Fruit fly (Drosophila melanogaster) whole organism, embryonic: ENCODE results near the gene bark.

Source experiments
- Atf3 ChIP-seq: fragments of 200-800 bp; sonication (Bioruptor generic); optimal IDR thresholded peaks from 3 replicates; lab custom pipeline; 2016; ENCODE audit warnings: missing biosample characterization, missing genetic modification characterization
- Atf6 ChIP-seq: fragments of 200-800 bp; sonication (Bioruptor generic); IDR thresholded peaks from 2 replicates; pipeline ENCODE4 v1.3.6; 2022; ENCODE audit warnings: missing biosample characterization, missing genetic modification characterization
- CG10321 ChIP-seq: fragments of 200-800 bp; sonication (Bioruptor generic); IDR thresholded peaks from 2 replicates; pipeline ENCODE4 v1.3.6; 2022; ENCODE audit warnings: missing biosample characterization, missing genetic modification characterization
- CG10959 ChIP-seq: fragments of 200-800 bp; sonication (Bioruptor generic); IDR thresholded peaks from 2 replicates; pipeline ENCODE4 v1.3.6; 2022; ENCODE audit warnings: missing biosample characterization, missing genetic modification characterization
- CG14710 ChIP-seq: fragments of 200-800 bp; sonication (Bioruptor generic); optimal IDR thresholded peaks from 3 replicates; lab custom pipeline; 2019; ENCODE audit warnings: missing biosample characterization, mild to moderate bottlenecking, missing genetic modification characterization, moderate library complexity
- CG15011 ChIP-seq: fragments of 200-800 bp; sonication (Bioruptor generic); optimal IDR thresholded peaks from 3 replicates; lab custom pipeline; 2018; ENCODE audit warnings: missing biosample characterization, mild to moderate bottlenecking, missing genetic modification characterization
- CG17802 ChIP-seq: fragments of 200-800 bp; sonication (Bioruptor generic); optimal IDR thresholded peaks from 2 replicates; lab custom pipeline; 2018; ENCODE audit warnings: missing biosample characterization, mild to moderate bottlenecking, missing genetic modification characterization, moderate library complexity
- CG1832 ChIP-seq: fragments of 200-800 bp; sonication (Bioruptor generic); optimal IDR thresholded peaks from 2 replicates; lab custom pipeline; 2017; ENCODE audit warnings: missing biosample characterization, mild to moderate bottlenecking, missing genetic modification characterization, inconsistent platforms
- CG18476 ChIP-seq: fragments of 200-800 bp; sonication (Bioruptor generic); optimal IDR thresholded peaks from 2 replicates; lab custom pipeline; 2016; ENCODE audit warnings: missing biosample characterization, mild to moderate bottlenecking, missing genetic modification characterization
- CG2678 ChIP-seq: fragments of 200-800 bp; sonication (Bioruptor generic); optimal IDR thresholded peaks from 3 replicates; lab custom pipeline; 2019; ENCODE audit warnings: missing biosample characterization, mild to moderate bottlenecking, missing genetic modification characterization, moderate library complexity
- CG31388 ChIP-seq: fragments of 200-800 bp; sonication (Bioruptor generic); optimal IDR thresholded peaks from 2 replicates; lab custom pipeline; 2016; ENCODE audit warnings: missing biosample characterization, missing genetic modification characterization
- CG32532 ChIP-seq: fragments of 200-800 bp; sonication (Bioruptor generic); IDR thresholded peaks from 2 replicates; pipeline ENCODE4 v1.3.6; 2022; ENCODE audit warnings: missing biosample characterization, missing genetic modification characterization
- CG32772 ChIP-seq: fragments of 200-800 bp; sonication (Bioruptor generic); IDR thresholded peaks from 2 replicates; pipeline ENCODE4 v1.3.6; 2022; ENCODE audit warnings: missing biosample characterization, missing genetic modification characterization
- CG4404 ChIP-seq: fragments of 200-800 bp; sonication (Bioruptor generic); IDR thresholded peaks from 2 replicates; pipeline ENCODE4 v1.3.6; 2022; ENCODE audit warnings: missing biosample characterization, missing genetic modification characterization
- CG7928 ChIP-seq: fragments of 200-800 bp; sonication (Bioruptor generic); optimal IDR thresholded peaks from 2 replicates; lab custom pipeline; 2017; ENCODE audit warnings: missing biosample characterization, mild to moderate bottlenecking, missing genetic modification characterization
- CG8290 ChIP-seq, 3 experiments: fragments of 200-800 bp; sonication (Bioruptor generic); optimal IDR thresholded peaks; 2 replicates each; lab custom pipeline; 2016 to 2019; ENCODE audit warnings: missing biosample characterization in 3 of 3, missing genetic modification characterization in 3 of 3, mild to moderate bottlenecking in 2 of 3, moderate library complexity in 1 of 3
- D ChIP-seq, 2 experiments: fragments of 200-800 bp in 1 of 2; fragments of >200 bp in 1 of 2; sonication (Bioruptor generic) in 1 of 2; optimal IDR thresholded peaks; 2 replicates in 1 of 2; 3 replicates in 1 of 2; lab custom pipeline; 2017; ENCODE audit warnings: mild to moderate bottlenecking in 1 of 2, missing biosample characterization in 1 of 2, missing genetic modification characterization in 1 of 2, missing genetic modification reagents in 1 of 2
- Dip2 ChIP-seq: fragments of 200-800 bp; sonication (Bioruptor generic); IDR thresholded peaks from 2 replicates; pipeline ENCODE4 v1.3.6; 2022; ENCODE audit warnings: missing biosample characterization, missing genetic modification characterization
- HLH3B ChIP-seq: fragments of 200-800 bp; sonication (Bioruptor generic); IDR thresholded peaks from 2 replicates; pipeline ENCODE4 v1.3.6; 2022; ENCODE audit warnings: missing biosample characterization, missing genetic modification characterization
- HmgZ ChIP-seq: fragments of 200-800 bp; sonication (Bioruptor generic); optimal IDR thresholded peaks from 2 replicates; lab custom pipeline; 2018; ENCODE audit warnings: missing biosample characterization, mild to moderate bottlenecking, missing genetic modification characterization
- Max ChIP-seq: fragments of 200-800 bp; sonication (Bioruptor generic); optimal IDR thresholded peaks from 2 replicates; lab custom pipeline; 2016; ENCODE audit warnings: missing biosample characterization, mild to moderate bottlenecking, missing genetic modification characterization
- Med ChIP-seq: fragments of 200-800 bp; sonication (Bioruptor generic); peaks from one replicate; lab custom pipeline; 2016; ENCODE audit warnings: missing biosample characterization, missing genetic modification characterization, mild to moderate bottlenecking, inconsistent platforms, moderate library complexity
- Myb ChIP-seq: fragments of 200-800 bp; sonication (Bioruptor generic); optimal IDR thresholded peaks from 2 replicates; lab custom pipeline; 2016; ENCODE audit warnings: missing biosample characterization, missing genetic modification characterization
- Neu2 ChIP-seq: fragments of 200-800 bp; sonication (Bioruptor generic); optimal IDR thresholded peaks from 3 replicates; lab custom pipeline; 2016; ENCODE audit warnings: missing biosample characterization, missing genetic modification characterization, borderline replicate concordance
- Sry-β ChIP-seq: fragments of 200-800 bp; sonication (Bioruptor generic); optimal IDR thresholded peaks from 2 replicates; lab custom pipeline; 2018; ENCODE audit warnings: missing biosample characterization, mild to moderate bottlenecking, missing genetic modification characterization, moderate library complexity
- Taf1 ChIP-seq: fragments of 200-800 bp; sonication (Bioruptor generic); IDR thresholded peaks from 2 replicates; pipeline ENCODE4 v1.3.6; 2022; ENCODE audit warnings: missing biosample characterization, missing genetic modification characterization
- Trl ChIP-seq, 3 experiments: fragments of >200 bp in 2 of 3; fragments of 200-800 bp in 1 of 3; sonication (Bioruptor generic) in 1 of 3; optimal IDR thresholded peaks; 2 replicates in 1 of 3; 3 replicates in 2 of 3; lab custom pipeline; 2016 to 2017; ENCODE audit warnings: missing biosample characterization in 1 of 3, missing genetic modification characterization in 1 of 3
- Vsx1 ChIP-seq: fragments of 200-800 bp; sonication (Bioruptor generic); optimal IDR thresholded peaks from 2 replicates; lab custom pipeline; 2017; ENCODE audit warnings: missing biosample characterization, mild to moderate bottlenecking, missing genetic modification characterization, missing genetic modification reagents
- abd-A ChIP-seq: fragments of 200-800 bp; sonication (Bioruptor generic); optimal IDR thresholded peaks from 3 replicates; lab custom pipeline; 2019; ENCODE audit warnings: missing biosample characterization, mild to moderate bottlenecking, missing genetic modification characterization, moderate library complexity
- bcd ChIP-seq: fragments of 200-800 bp; sonication (Bioruptor generic); optimal IDR thresholded peaks from 2 replicates; lab custom pipeline; 2017; ENCODE audit warnings: missing biosample characterization, mild to moderate bottlenecking, missing genetic modification characterization
- bowl ChIP-seq: fragments of 200-800 bp; sonication (Bioruptor generic); IDR thresholded peaks from 2 replicates; pipeline ENCODE4 v1.3.6; 2022; ENCODE audit warnings: missing biosample characterization, missing genetic modification characterization
- corto ChIP-seq: fragments of 200-800 bp; sonication (Bioruptor generic); optimal IDR thresholded peaks from 2 replicates; lab custom pipeline; 2016; ENCODE audit warnings: missing biosample characterization, mild to moderate bottlenecking, missing genetic modification characterization, moderate library complexity
- croc ChIP-seq: fragments of 200-800 bp; sonication (Bioruptor generic); conservative IDR thresholded peaks from 3 replicates; pipeline ENCODE4 v1.3.6; 2022; ENCODE audit warnings: missing biosample characterization, missing genetic modification characterization
- cwo ChIP-seq: fragments of 200-800 bp; sonication (Bioruptor generic); optimal IDR thresholded peaks from 3 replicates; lab custom pipeline; 2017; ENCODE audit warnings: missing biosample characterization, missing genetic modification characterization, mild to moderate bottlenecking, moderate library complexity, missing genetic modification reagents
- dm ChIP-seq: fragments of 200-800 bp; sonication (Bioruptor generic); optimal IDR thresholded peaks from 3 replicates; lab custom pipeline; 2016; ENCODE audit warnings: missing biosample characterization, missing genetic modification characterization
- gcm2 ChIP-seq: fragments of 200-800 bp; sonication (Bioruptor generic); optimal IDR thresholded peaks from 2 replicates; lab custom pipeline; 2016; ENCODE audit warnings: missing biosample characterization, missing genetic modification characterization
- her ChIP-seq: fragments of 200-800 bp; sonication (Bioruptor generic); optimal IDR thresholded peaks from 2 replicates; lab custom pipeline; 2016; ENCODE audit warnings: missing biosample characterization, missing genetic modification characterization
- kay ChIP-seq: fragments of 200-800 bp; sonication (Bioruptor generic); optimal IDR thresholded peaks from 2 replicates; lab custom pipeline; 2016; ENCODE audit warnings: missing biosample characterization, missing genetic modification characterization
- lmd ChIP-seq: fragments of 200-800 bp; sonication (Bioruptor generic); IDR thresholded peaks from 2 replicates; pipeline ENCODE4 v1.3.6; 2022; ENCODE audit warnings: missing biosample characterization, missing genetic modification characterization
- lola ChIP-seq, 3 experiments: fragments of >200 bp in 2 of 3; fragments of 200-800 bp in 1 of 3; sonication (Bioruptor generic) in 1 of 3; optimal IDR thresholded peaks; 2 replicates each; lab custom pipeline; 2017 to 2019; ENCODE audit warnings: missing biosample characterization in 3 of 3, missing genetic modification characterization in 3 of 3, mild to moderate bottlenecking in 1 of 3, moderate library complexity in 1 of 3
- nerfin-2 ChIP-seq: fragments of 200-800 bp; sonication (Bioruptor generic); IDR thresholded peaks from 2 replicates; pipeline ENCODE4 v1.3.6; 2022; ENCODE audit warnings: missing biosample characterization, missing genetic modification characterization; ENCODE audit not compliant: partially characterized antibody
- pum ChIP-seq: fragments of 200-800 bp; sonication (Bioruptor generic); optimal IDR thresholded peaks from 2 replicates; lab custom pipeline; 2016; ENCODE audit warnings: missing biosample characterization, missing genetic modification characterization
- pzg ChIP-seq: fragments of 200-800 bp; sonication (Bioruptor generic); optimal IDR thresholded peaks from 3 replicates; lab custom pipeline; 2018; ENCODE audit warnings: missing biosample characterization, mild to moderate bottlenecking, missing genetic modification characterization, moderate library complexity
- sna ChIP-seq: fragments of 200-800 bp; sonication (Bioruptor generic); IDR thresholded peaks from 2 replicates; pipeline ENCODE4 v1.3.6; 2022; ENCODE audit warnings: missing biosample characterization, missing genetic modification characterization; ENCODE audit not compliant: partially characterized antibody
- sqz ChIP-seq: fragments of 200-800 bp; sonication (Bioruptor generic); optimal IDR thresholded peaks from 3 replicates; lab custom pipeline; 2018; ENCODE audit warnings: missing biosample characterization, mild to moderate bottlenecking, missing genetic modification characterization
- zen ChIP-seq: fragments of 200-800 bp; sonication (Bioruptor generic); optimal IDR thresholded peaks from 3 replicates; lab custom pipeline; 2018; ENCODE audit warnings: missing biosample characterization, mild to moderate bottlenecking, missing genetic modification characterization, moderate library complexity
- zfh2 ChIP-seq: fragments of 200-800 bp; sonication (Bioruptor generic); optimal IDR thresholded peaks from 2 replicates; lab custom pipeline; 2016; ENCODE audit warnings: missing biosample characterization, missing genetic modification characterization

The bark gene

dm6 chr2L:3789290-3790067 is 2.5 kb downstream of the bark start (continued):
- TF ChIP-seq HLH3B (GFP tag; lab: Robert Waterston, UW), result peak; percentile 91
- TF ChIP-seq CG1832, result peak; percentile 53
- peak; percentile 69 for TF ChIP-seq bcd
- peak; percentile 89 for TF ChIP-seq CG2678 (tag; lab: Kevin White, UChicago)
- peak; percentile 89 for TF ChIP-seq CG14710
- peak; percentile 42; the same call in 1 of the 2 replicates for TF ChIP-seq CG10959 (GFP tag; lab: Robert Waterston, UW)
- peak; percentile 59 for TF ChIP-seq CG17802 (tag; lab: Kevin White, UChicago)
- TF ChIP-seq Max (GFP tag; lab: Kevin White, UChicago), result no peak
- TF ChIP-seq Myb, result no peak
- no peak for TF ChIP-seq nerfin-2 (GFP tag; lab: Robert Waterston, UW)
- peak; percentile 13 for TF ChIP-seq CG31388 (GFP tag; lab: Kevin White, UChicago)
- TF ChIP-seq CG4404 (GFP tag; lab: Robert Waterston, UW), result peak; percentile 38; the same call in 1 of the 2 replicates
- no peak for TF ChIP-seq Dip2 (GFP tag; lab: Robert Waterston, UW)
- no peak for TF ChIP-seq corto
- no peak for TF ChIP-seq sna
- TF ChIP-seq CG32532 (GFP tag; lab: Robert Waterston, UW), result peak; percentile 65
- no peak for TF ChIP-seq pzg (GFP tag; lab: Kevin White, UChicago)
- peak; percentile 79 for TF ChIP-seq lmd (GFP tag; lab: Robert Waterston, UW)
- peak; percentile 88 for TF ChIP-seq CG32772 (GFP tag; lab: Robert Waterston, UW)
- no peak for TF ChIP-seq CG10321 (GFP tag; lab: Robert Waterston, UW)
- peak; percentile 80 for TF ChIP-seq CG8290 (GFP tag; optimal IDR thresholded peaks at IDR 0.05; lab: Kevin White, UChicago)
- TF ChIP-seq CG8290 (tag; optimal IDR thresholded peaks at IDR 0.05; lab: Kevin White, UChicago), result no peak
- TF ChIP-seq lola (GFP tag; optimal IDR thresholded peaks at IDR 0.05; lab: Kevin White, UChicago), result peak in 1 of 3 experiments; percentile 80
- peak; percentile 18 for TF ChIP-seq kay
- TF ChIP-seq CG7928 (GFP tag; lab: Kevin White, UChicago), result no peak
- TF ChIP-seq zfh2 (GFP tag; lab: Kevin White, UChicago), result no peak
- TF ChIP-seq D (optimal IDR thresholded peaks at IDR 0.05; lab: Kevin White, UChicago), result no peak
- TF ChIP-seq D (GFP tag; optimal IDR thresholded peaks at IDR 0.05; lab: Kevin White, UChicago), result peak; percentile 84
- TF ChIP-seq Med, result peak; percentile 49
- TF ChIP-seq CG15011 (GFP tag; lab: Kevin White, UChicago), result no peak
- TF ChIP-seq Atf3 (GFP tag; lab: Kevin White, UChicago), result no peak
- TF ChIP-seq sqz (GFP tag; lab: Kevin White, UChicago), result peak; percentile 51
- peak; percentile 53 for TF ChIP-seq abd-A (tag; lab: Kevin White, UChicago)
- peak; percentile 38; the same call in 1 of the 2 replicates for TF ChIP-seq Atf6 (GFP tag; lab: Robert Waterston, UW)
- TF ChIP-seq Sry-β, result peak; percentile 43
- TF ChIP-seq Trl (optimal IDR thresholded peaks at IDR 0.05; lab: Kevin White, UChicago), result peak; percentile 49 to 76
- TF ChIP-seq Trl (GFP tag; optimal IDR thresholded peaks at IDR 0.05; lab: Kevin White, UChicago), result peak; percentile 8
- peak; percentile 14 for TF ChIP-seq gcm2 (GFP tag; lab: Kevin White, UChicago)
- no peak for TF ChIP-seq Neu2
- TF ChIP-seq CG18476 (GFP tag; lab: Kevin White, UChicago), result no peak
- peak; percentile 75 for TF ChIP-seq bowl (GFP tag; lab: Robert Waterston, UW)
- no peak for TF ChIP-seq HmgZ (tag; lab: Kevin White, UChicago)
- peak; percentile 66 for TF ChIP-seq zen
- no peak for TF ChIP-seq dm
- TF ChIP-seq pum (GFP tag; lab: Kevin White, UChicago), result no peak
- peak; percentile 57 for TF ChIP-seq Vsx1 (GFP tag; lab: Kevin White, UChicago)
- TF ChIP-seq croc (GFP tag; lab: Robert Waterston, UW), result peak; percentile 88
- peak; percentile 30 for TF ChIP-seq cwo (GFP tag; lab: Kevin White, UChicago)
- TF ChIP-seq Taf1 (GFP tag; lab: Robert Waterston, UW), result no peak
- no peak for TF ChIP-seq her (GFP tag; lab: Kevin White, UChicago)
